Worm (Caenorhabditis elegans) whole organism, young adult: ENCODE results near the gene C07A9.9.

Experiments used
- B0019.2 ChIP-seq: fragments of 200-800 bp; sonication (Bioruptor generic); conservative IDR thresholded peaks from 2 replicates; pipeline ENCODE4 v1.3.6; 2022; ENCODE audit warnings: missing genetic modification reagents, missing genetic modification characterization, missing compliant biosample characterization
- B0261.1 ChIP-seq: sonication (generic microtip); optimal IDR thresholded peaks from 2 replicates; lab custom pipeline; 2016; ENCODE audit warnings: mild to moderate bottlenecking, missing genetic modification characterization, moderate library complexity, missing compliant biosample characterization
- C06A6.2 ChIP-seq: fragments of 200-800 bp; sonication (Bioruptor generic); conservative IDR thresholded peaks from 2 replicates; pipeline ENCODE4 v1.3.6; 2022; ENCODE audit warnings: missing genetic modification characterization, missing compliant biosample characterization
- C17E4.6 ChIP-seq: fragments of 200-800 bp; sonication (Bioruptor generic); IDR thresholded peaks from 2 replicates; pipeline ENCODE4 v1.3.6; 2022; ENCODE audit warnings: missing genetic modification reagents, missing genetic modification characterization, missing compliant biosample characterization
- D2030.7 ChIP-seq: fragments of 200-800 bp; sonication (Bioruptor generic); IDR thresholded peaks from 2 replicates; pipeline ENCODE4 v1.3.6; 2022; ENCODE audit warnings: missing genetic modification reagents, missing genetic modification characterization, missing compliant biosample characterization
- F10E7.11 ChIP-seq: sonication (generic microtip); optimal IDR thresholded peaks from 2 replicates; lab custom pipeline; 2017; ENCODE audit warnings: mild to moderate bottlenecking, missing genetic modification characterization, moderate library complexity, missing compliant biosample characterization
- F23B12.7 ChIP-seq: sonication (generic microtip); optimal IDR thresholded peaks from 2 replicates; lab custom pipeline; 2017; ENCODE audit warnings: missing genetic modification characterization, mild to moderate bottlenecking, missing compliant biosample characterization, antibody characterized with exemption, moderate library complexity; ENCODE audit not compliant: insufficient read depth
- F37B4.10 ChIP-seq: fragments of 200-800 bp; sonication (Bioruptor generic); IDR thresholded peaks from 2 replicates; pipeline ENCODE4 v1.3.6; 2022; ENCODE audit warnings: missing genetic modification characterization, missing compliant biosample characterization
- F39B2.1 ChIP-seq: fragments of 200-800 bp; sonication (Bioruptor generic); IDR thresholded peaks from 2 replicates; pipeline ENCODE4 v1.3.6; 2022; ENCODE audit warnings: missing genetic modification reagents, missing genetic modification characterization, missing compliant biosample characterization
- F52B5.7 ChIP-seq: sonication (generic microtip); optimal IDR thresholded peaks from 2 replicates; lab custom pipeline; 2016; ENCODE audit warnings: mild to moderate bottlenecking, missing genetic modification characterization, missing compliant biosample characterization
- F57C9.4 ChIP-seq: sonication (generic microtip); optimal IDR thresholded peaks from 2 replicates; lab custom pipeline; 2017; ENCODE audit warnings: mild to moderate bottlenecking, missing genetic modification characterization, missing compliant biosample characterization
- K11D2.4 ChIP-seq: fragments of 200-800 bp; sonication (Bioruptor generic); IDR thresholded peaks from 2 replicates; pipeline ENCODE4 v1.3.6; 2022; ENCODE audit warnings: missing genetic modification reagents, missing genetic modification characterization, missing compliant biosample characterization
- K12H6.12 ChIP-seq: fragments of 200-800 bp; sonication (Bioruptor generic); optimal IDR thresholded peaks from 2 replicates; lab custom pipeline; 2018; ENCODE audit warnings: mild to moderate bottlenecking, missing genetic modification characterization, missing compliant biosample characterization
- Y53G8AR.9 ChIP-seq: fragments of 200-800 bp; sonication (Bioruptor generic); conservative IDR thresholded peaks from 2 replicates; pipeline ENCODE4 v1.3.6; 2022; ENCODE audit warnings: missing genetic modification reagents, missing genetic modification characterization, missing compliant biosample characterization
- Y56A3A.18 ChIP-seq: fragments of 200-800 bp; sonication (Bioruptor generic); IDR thresholded peaks from 2 replicates; pipeline ENCODE4 v1.3.6; 2022; ENCODE audit warnings: missing genetic modification reagents, missing genetic modification characterization, missing compliant biosample characterization
- Y79H2A.3 ChIP-seq: fragments of 200-800 bp; sonication (Bioruptor generic); conservative IDR thresholded peaks from 2 replicates; pipeline ENCODE4 v1.3.6; 2022; ENCODE audit warnings: missing genetic modification reagents, missing genetic modification characterization, missing compliant biosample characterization
- akir-1 ChIP-seq: fragments of 200-800 bp; sonication (Bioruptor generic); optimal IDR thresholded peaks from 2 replicates; lab custom pipeline; 2018; ENCODE audit warnings: mild to moderate bottlenecking, missing genetic modification characterization, moderate library complexity, missing compliant biosample characterization
- aptf-2 ChIP-seq: fragments of 200-800 bp; sonication (Bioruptor generic); conservative IDR thresholded peaks from 2 replicates; pipeline ENCODE4 v1.3.6; 2022; ENCODE audit warnings: missing genetic modification reagents, missing genetic modification characterization, missing compliant biosample characterization
- athp-1 ChIP-seq: sonication (generic microtip); optimal IDR thresholded peaks from 2 replicates; lab custom pipeline; 2017; ENCODE audit warnings: mild to moderate bottlenecking, missing genetic modification characterization, missing compliant biosample characterization
- attf-5 ChIP-seq: fragments of 200-800 bp; sonication (Bioruptor generic); optimal IDR thresholded peaks from 2 replicates; lab custom pipeline; 2018; ENCODE audit warnings: mild to moderate bottlenecking, missing genetic modification characterization, missing compliant biosample characterization
- egl-44 ChIP-seq: fragments of 200-800 bp; sonication (Bioruptor generic); IDR thresholded peaks from 2 replicates; pipeline ENCODE4 v1.3.6; 2022; ENCODE audit warnings: missing genetic modification reagents, missing genetic modification characterization, missing compliant biosample characterization
- ekl-4 ChIP-seq: fragments of 200-800 bp; sonication (Bioruptor generic); IDR thresholded peaks from 2 replicates; pipeline ENCODE4 v1.3.6; 2022; ENCODE audit warnings: missing genetic modification reagents, missing genetic modification characterization, missing compliant biosample characterization
- ets-4 ChIP-seq: fragments of 200-800 bp; sonication (Bioruptor generic); optimal IDR thresholded peaks from 2 replicates; lab custom pipeline; 2018; ENCODE audit warnings: mild to moderate bottlenecking, missing genetic modification characterization, missing compliant biosample characterization
- hmg-20 ChIP-seq: fragments of 200-800 bp; sonication (Bioruptor generic); IDR thresholded peaks from 2 replicates; pipeline ENCODE4 v1.3.6; 2022; ENCODE audit warnings: missing genetic modification reagents, missing genetic modification characterization, missing compliant biosample characterization
- hrde-1 ChIP-seq: sonication (generic microtip); optimal IDR thresholded peaks from 2 replicates; lab custom pipeline; 2016; ENCODE audit warnings: missing genetic modification characterization, mild to moderate bottlenecking, missing compliant biosample characterization, moderate library complexity, missing genotype, missing genetic modification reagents, borderline replicate concordance
- hsf-1 ChIP-seq: fragments of 200-800 bp; sonication (Bioruptor generic); IDR thresholded peaks from 2 replicates; pipeline ENCODE4 v1.3.6; 2022; ENCODE audit warnings: missing genetic modification reagents, missing genetic modification characterization, missing compliant biosample characterization
- let-526 ChIP-seq: fragments of 200-800 bp; sonication (Bioruptor generic); IDR thresholded peaks from 2 replicates; pipeline ENCODE4 v1.3.6; 2022; ENCODE audit warnings: missing genetic modification reagents, missing genetic modification characterization, missing compliant biosample characterization
- lin-35 ChIP-seq, 3 experiments: fragments of 150-350 bp in 2 of 3; sonication (generic microtip) in 1 of 3; optimal IDR thresholded peaks; 2 replicates each; lab custom pipeline; 2014 to 2018; ENCODE audit warnings: missing biosample characterization in 3 of 3, missing genetic modification characterization in 3 of 3, missing genetic modification reagents in 3 of 3
- lsl-1 ChIP-seq: fragments of 200-800 bp; sonication (Bioruptor generic); optimal IDR thresholded peaks from 2 replicates; lab custom pipeline; 2018; ENCODE audit warnings: mild to moderate bottlenecking, missing genetic modification characterization, moderate library complexity, missing compliant biosample characterization
- madf-3 ChIP-seq: fragments of 200-800 bp; sonication (Bioruptor generic); IDR thresholded peaks from 2 replicates; pipeline ENCODE4 v1.3.6; 2022; ENCODE audit warnings: missing genetic modification reagents, missing genetic modification characterization, missing compliant biosample characterization
- mel-28 ChIP-seq: sonication (generic microtip); optimal IDR thresholded peaks from 2 replicates; lab custom pipeline; 2016; ENCODE audit warnings: borderline replicate concordance, mild to moderate bottlenecking, missing genetic modification characterization, missing compliant biosample characterization
- mes-4 ChIP-seq: sonication (generic microtip); optimal IDR thresholded peaks from 2 replicates; lab custom pipeline; 2016; ENCODE audit warnings: missing genotype, missing genetic modification characterization, missing compliant biosample characterization
- mxl-1 ChIP-seq: sonication (generic microtip); optimal IDR thresholded peaks from 2 replicates; lab custom pipeline; 2016; ENCODE audit warnings: missing genetic modification characterization, missing compliant biosample characterization
- nfya-1 ChIP-seq: sonication (generic microtip); optimal IDR thresholded peaks from 2 replicates; lab custom pipeline; 2017; ENCODE audit warnings: antibody characterized with exemption, missing compliant biosample characterization, missing genetic modification characterization, borderline replicate concordance; ENCODE audit not compliant: insufficient read depth
- nhr-120 ChIP-seq: fragments of 200-800 bp; sonication (Bioruptor generic); IDR thresholded peaks from 2 replicates; pipeline ENCODE4 v1.3.6; 2022; ENCODE audit warnings: missing genetic modification characterization, missing compliant biosample characterization
- nhr-179 ChIP-seq: sonication (generic microtip); optimal IDR thresholded peaks from 2 replicates; lab custom pipeline; 2016; ENCODE audit warnings: mild to moderate bottlenecking, missing genetic modification characterization, missing compliant biosample characterization
- nhr-80 ChIP-seq: sonication (generic microtip); optimal IDR thresholded peaks from 2 replicates; lab custom pipeline; 2016; ENCODE audit warnings: missing genetic modification characterization, missing compliant biosample characterization
- pbrm-1 ChIP-seq: fragments of 200-800 bp; sonication (Bioruptor generic); IDR thresholded peaks from 2 replicates; pipeline ENCODE4 v1.3.6; 2022; ENCODE audit warnings: missing genetic modification reagents, missing genetic modification characterization, missing compliant biosample characterization
- rcor-1 ChIP-seq: fragments of 200-800 bp; sonication (Bioruptor generic); IDR thresholded peaks from 2 replicates; pipeline ENCODE4 v1.3.6; 2022; ENCODE audit warnings: missing genetic modification reagents, missing genetic modification characterization, missing compliant biosample characterization
- rec-8 ChIP-seq, 2 experiments: sonication (generic microtip); optimal IDR thresholded peaks; 2 replicates each; lab custom pipeline; 2016; ENCODE audit warnings: mild to moderate bottlenecking in 2 of 2, missing genetic modification characterization in 2 of 2, missing genetic modification reagents in 2 of 2, missing genotype in 2 of 2, missing biosample characterization in 1 of 2, missing compliant biosample characterization in 1 of 2, moderate library complexity in 1 of 2
- sea-2 ChIP-seq: fragments of 200-800 bp; sonication (Bioruptor generic); IDR thresholded peaks from 2 replicates; pipeline ENCODE4 v1.3.6; 2022; ENCODE audit warnings: missing genetic modification characterization, missing compliant biosample characterization
- tbx-9 ChIP-seq: sonication (generic microtip); optimal IDR thresholded peaks from 2 replicates; lab custom pipeline; 2016; ENCODE audit warnings: borderline replicate concordance, missing genetic modification characterization, inconsistent platforms, missing compliant biosample characterization
- unc-130 ChIP-seq: sonication (generic microtip); optimal IDR thresholded peaks from 2 replicates; lab custom pipeline; 2016; ENCODE audit warnings: missing genetic modification reagents, missing genetic modification characterization, missing compliant biosample characterization
- xnd-1 ChIP-seq: sonication (generic microtip); optimal IDR thresholded peaks from 2 replicates; lab custom pipeline; 2016; ENCODE audit warnings: missing genotype, missing genetic modification reagents, missing genetic modification characterization, missing compliant biosample characterization
- zfh-2 ChIP-seq: fragments of 200-800 bp; sonication (Bioruptor generic); conservative IDR thresholded peaks from 2 replicates; pipeline ENCODE4 v1.3.6; 2022; ENCODE audit warnings: missing genetic modification reagents, missing genetic modification characterization, missing compliant biosample characterization
- ztf-18 ChIP-seq: sonication (generic microtip); optimal IDR thresholded peaks from 2 replicates; lab custom pipeline; 2016; ENCODE audit warnings: missing genotype, mild to moderate bottlenecking, missing genetic modification characterization, missing compliant biosample characterization
- ztf-25 ChIP-seq: fragments of 200-800 bp; sonication (Bioruptor generic); IDR thresholded peaks from 2 replicates; pipeline ENCODE4 v1.3.6; 2022; ENCODE audit warnings: missing genetic modification reagents, missing genetic modification characterization, missing compliant biosample characterization
- ztf-26 ChIP-seq: sonication (generic microtip); optimal IDR thresholded peaks from 2 replicates; lab custom pipeline; 2017; ENCODE audit warnings: missing genetic modification characterization, missing compliant biosample characterization
- ztf-3 ChIP-seq: fragments of 200-800 bp; sonication (Bioruptor generic); optimal IDR thresholded peaks from 2 replicates; lab custom pipeline; 2018; ENCODE audit warnings: mild to moderate bottlenecking, missing genetic modification characterization, missing compliant biosample characterization

C07A9.9 gene

ce11 chrIII:9615114-9615513, 52.3 kb downstream of the C07A9.9 start (continued):
- TF ChIP-seq ekl-4 (GFP tag; lab: Robert Waterston, UW) (peak; percentile 68), mel-28 (tag; lab: Kevin White, UChicago) (no peak), hmg-20 (GFP tag; lab: Robert Waterston, UW) (no peak), K11D2.4 (GFP tag; lab: Robert Waterston, UW) (no peak), xnd-1 (peak; percentile 21), nhr-179 (tag; lab: Kevin White, UChicago) (no peak), nhr-80 (tag; lab: Kevin White, UChicago) (no peak), Y53G8AR.9 (GFP tag; lab: Robert Waterston, UW) (peak; percentile 90), ztf-18 (tag; lab: Kevin White, UChicago) (peak; percentile 53), K12H6.12 (no peak), C17E4.6 (GFP tag; lab: Robert Waterston, UW) (peak; percentile 41; the same call in 1 of the 2 replicates), ztf-25 (GFP tag; lab: Robert Waterston, UW) (no peak), attf-5 (GFP tag; lab: Kevin White, UChicago) (peak; percentile 17), mxl-1 (tag; lab: Kevin White, UChicago) (no peak), B0019.2 (0 out of 2 replicates have a peak, but pooled peaks have one; percentile 23), Y79H2A.3 (no peak; the same call in 1 of the 2 replicates), F23B12.7 (tag; lab: Kevin White, UChicago) (no peak), F57C9.4 (tag; lab: Kevin White, UChicago) (no peak), athp-1 (peak; percentile 80), C06A6.2 (no peak), sea-2 (GFP tag; lab: Robert Waterston, UW) (no peak), D2030.7 (GFP tag; lab: Robert Waterston, UW) (no peak; the same call in 1 of the 2 replicates), hrde-1 (tag; lab: Kevin White, UChicago) (peak; percentile 72), F37B4.10 (GFP tag; lab: Robert Waterston, UW) (no peak), F10E7.11 (tag; lab: Kevin White, UChicago) (no peak), madf-3 (GFP tag; lab: Robert Waterston, UW) (peak; percentile 50; the same call in 1 of the 2 replicates), mes-4 (no peak), pbrm-1 (GFP tag; lab: Robert Waterston, UW) (peak; percentile 64), lin-35 (GFP tag; optimal IDR thresholded peaks at IDR 0.05; lab: Kevin White, UChicago) (no peak), Y56A3A.18 (GFP tag; lab: Robert Waterston, UW) (peak; percentile 69; the same call in 1 of the 2 replicates), lsl-1 (GFP tag; lab: Kevin White, UChicago) (peak; percentile 62), B0261.1 (tag; lab: Kevin White, UChicago) (no peak), rec-8 (tag; optimal IDR thresholded peaks at IDR 0.05; lab: Kevin White, UChicago) (no peak), nfya-1 (tag; lab: Kevin White, UChicago) (no peak), ztf-26 (tag; lab: Kevin White, UChicago) (no peak), akir-1 (GFP tag; lab: Kevin White, UChicago) (no peak), hsf-1 (GFP tag; lab: Robert Waterston, UW) (peak; percentile 84), rcor-1 (GFP tag; lab: Robert Waterston, UW) (peak; percentile 26; the same call in 1 of the 2 replicates), ztf-3 (GFP tag; lab: Kevin White, UChicago) (no peak), tbx-9 (tag; lab: Kevin White, UChicago) (no peak), unc-130 (GFP tag; lab: Kevin White, UChicago) (peak; percentile 36), F52B5.7 (tag; lab: Kevin White, UChicago) (peak; percentile 77), F39B2.1 (GFP tag; lab: Robert Waterston, UW) (peak; percentile 58; the same call in 1 of the 2 replicates), nhr-120 (GFP tag; lab: Robert Waterston, UW) (no peak), egl-44 (GFP tag; lab: Robert Waterston, UW) (no peak), zfh-2 (GFP tag; lab: Robert Waterston, UW) (no peak), let-526 (GFP tag; lab: Robert Waterston, UW) (no peak), aptf-2 (no peak), ets-4 (no peak)
